Worm (Caenorhabditis elegans) whole organism, mixed stage, embryonic: Measurements from ENCODE around the gene clec-151.

Experiments
- M03D4.4 ChIP-seq: sonication (generic microtip); optimal IDR thresholded peaks from 2 replicates; lab custom pipeline; 2017; ENCODE audit warnings: mild to moderate bottlenecking, missing genetic modification characterization, missing compliant biosample characterization
- bed-3 ChIP-seq: fragments of 200-800 bp; sonication (Bioruptor generic); optimal IDR thresholded peaks from 3 replicates; lab custom pipeline; 2018; ENCODE audit warnings: mild to moderate bottlenecking, missing genetic modification characterization, moderate library complexity, missing compliant biosample characterization
- blmp-1 ChIP-seq: fragments of 150-350 bp; optimal IDR thresholded peaks from 2 replicates; lab custom pipeline; 2014; ENCODE audit warnings: missing biosample characterization, missing genetic modification characterization
- ceh-39 ChIP-seq: fragments of 150-350 bp; optimal IDR thresholded peaks from 2 replicates; lab custom pipeline; 2014; ENCODE audit warnings: missing biosample characterization, missing genetic modification characterization
- ceh-43 ChIP-seq: fragments of 200-800 bp; sonication (Bioruptor generic); optimal IDR thresholded peaks from 2 replicates; lab custom pipeline; 2018; ENCODE audit warnings: mild to moderate bottlenecking, missing genetic modification characterization, moderate library complexity, missing compliant biosample characterization
- cnd-1 ChIP-seq: fragments of 200-800 bp; sonication (Bioruptor generic); optimal IDR thresholded peaks from 2 replicates; lab custom pipeline; 2018; ENCODE audit warnings: mild to moderate bottlenecking, missing genetic modification characterization, missing compliant biosample characterization
- elt-1 ChIP-seq: sonication (generic microtip); optimal IDR thresholded peaks from 2 replicates; lab custom pipeline; 2017; ENCODE audit warnings: missing genetic modification characterization, mild to moderate bottlenecking, missing compliant biosample characterization, antibody characterized with exemption, moderate library complexity, borderline replicate concordance; ENCODE audit not compliant: insufficient read depth
- elt-3 ChIP-seq: fragments of 150-350 bp; optimal IDR thresholded peaks from 2 replicates; lab custom pipeline; 2014; ENCODE audit warnings: missing biosample characterization, missing genetic modification characterization
- flh-1 ChIP-seq: fragments of 200-800 bp; sonication (Bioruptor generic); optimal IDR thresholded peaks from 2 replicates; lab custom pipeline; 2018; ENCODE audit warnings: mild to moderate bottlenecking, missing genetic modification characterization, moderate library complexity, missing compliant biosample characterization
- ham-2 ChIP-seq: fragments of 200-800 bp; sonication (Bioruptor generic); optimal IDR thresholded peaks from 2 replicates; lab custom pipeline; 2018; ENCODE audit warnings: mild to moderate bottlenecking, missing genetic modification characterization, missing compliant biosample characterization
- lin-32 ChIP-seq: fragments of 200-800 bp; sonication (Bioruptor generic); optimal IDR thresholded peaks from 2 replicates; lab custom pipeline; 2018; ENCODE audit warnings: mild to moderate bottlenecking, missing genetic modification characterization, missing compliant biosample characterization
- lsy-2 ChIP-seq: fragments of 150-350 bp; optimal IDR thresholded peaks from 2 replicates; lab custom pipeline; 2014; ENCODE audit warnings: missing biosample characterization, missing genetic modification characterization
- mab-5 ChIP-seq: fragments of 150-350 bp; optimal IDR thresholded peaks from 2 replicates; lab custom pipeline; 2014; ENCODE audit warnings: missing biosample characterization, missing genetic modification characterization
- mep-1 ChIP-seq: fragments of 150-350 bp; optimal IDR thresholded peaks from 2 replicates; lab custom pipeline; 2017; ENCODE audit warnings: missing biosample characterization, missing genetic modification reagents, missing genetic modification characterization, inconsistent platforms
- mls-2 ChIP-seq: sonication (generic microtip); optimal IDR thresholded peaks from 2 replicates; lab custom pipeline; 2016; ENCODE audit warnings: mild to moderate bottlenecking, missing genetic modification characterization, moderate library complexity, missing compliant biosample characterization
- nhr-12 ChIP-seq: fragments of 150-350 bp; optimal IDR thresholded peaks from 2 replicates; lab custom pipeline; 2014; ENCODE audit warnings: missing biosample characterization, missing genetic modification characterization
- nhr-28 ChIP-seq: fragments of 150-350 bp; optimal IDR thresholded peaks from 2 replicates; lab custom pipeline; 2014; ENCODE audit warnings: missing biosample characterization, missing genetic modification characterization
- nhr-76 ChIP-seq: sonication (generic microtip); optimal IDR thresholded peaks from 2 replicates; lab custom pipeline; 2017; ENCODE audit warnings: missing biosample characterization, missing genetic modification characterization
- pha-4 ChIP-seq: fragments of 150-350 bp; optimal IDR thresholded peaks from 2 replicates; lab custom pipeline; 2018; ENCODE audit warnings: missing biosample characterization, missing genetic modification reagents, missing genetic modification characterization
- snpc-4 ChIP-seq: fragments of 150-350 bp; optimal IDR thresholded peaks from 2 replicates; lab custom pipeline; 2014; ENCODE audit warnings: missing biosample characterization, missing genetic modification characterization
- sptf-1 ChIP-seq: sonication (generic microtip); optimal IDR thresholded peaks from 2 replicates; lab custom pipeline; 2017; ENCODE audit warnings: mild to moderate bottlenecking, missing genetic modification characterization, moderate library complexity, missing compliant biosample characterization
- unc-120 ChIP-seq: sonication (generic microtip); optimal IDR thresholded peaks from 2 replicates; lab custom pipeline; 2017; ENCODE audit warnings: missing genetic modification characterization, missing compliant biosample characterization; ENCODE audit not compliant: poor library complexity, severe bottlenecking
- unc-39 ChIP-seq: fragments of 150-350 bp; optimal IDR thresholded peaks from 2 replicates; lab custom pipeline; 2014; ENCODE audit warnings: missing biosample characterization, missing genetic modification characterization
- zip-8 ChIP-seq: fragments of 150-350 bp; optimal IDR thresholded peaks from 2 replicates; lab custom pipeline; 2014; ENCODE audit warnings: missing biosample characterization, missing genetic modification characterization
- ztf-11 ChIP-seq: fragments of 150-350 bp; optimal IDR thresholded peaks from 2 replicates; lab custom pipeline; 2014; ENCODE audit warnings: missing biosample characterization, missing genetic modification characterization

clec-151 gene

ce11 chrIII:4668073-4668472 is 39.8 kb downstream of the clec-151 start:
- TF ChIP-seq flh-1 (GFP tag; lab: Kevin White, UChicago), result no peak
- no peak for TF ChIP-seq nhr-28 (tag; lab: Kevin White, UChicago)
- no peak for TF ChIP-seq lin-32
- TF ChIP-seq ham-2 (GFP tag; lab: Kevin White, UChicago), result no peak
- TF ChIP-seq mab-5, result no peak
- TF ChIP-seq unc-39 (tag; lab: Kevin White, UChicago), result no peak
- no peak for TF ChIP-seq ceh-43
- TF ChIP-seq mep-1 (tag; lab: Kevin White, UChicago), result no peak
- TF ChIP-seq zip-8 (tag; lab: Kevin White, UChicago), result no peak
- no peak for TF ChIP-seq ztf-11 (tag; lab: Kevin White, UChicago)
- no peak for TF ChIP-seq ceh-39 (tag; lab: Kevin White, UChicago)
- no peak for TF ChIP-seq blmp-1 (tag; lab: Kevin White, UChicago)

ce11 chrIII:4671491-4671890 is 43.2 kb downstream of the clec-151 start, which contains the start of gene T23F11.11:
T23F11.11 (minus strand) TSS chrIII:4671591.
- no peak for TF ChIP-seq elt-3 (tag; lab: Kevin White, UChicago)

ce11 chrIII:4671949-4672348 is 43.7 kb downstream of the clec-151 start, which contains the start of gene srg-13:
srg-13 (plus strand) TSS chrIII:4672249.
- no peak for TF ChIP-seq snpc-4 (tag; lab: Kevin White, UChicago)
- no peak for TF ChIP-seq ceh-43
- no peak for TF ChIP-seq mep-1 (tag; lab: Kevin White, UChicago)
- no peak for TF ChIP-seq mls-2 (tag; lab: Kevin White, UChicago)
- TF ChIP-seq nhr-12 (tag; lab: Kevin White, UChicago), result no peak
- TF ChIP-seq cnd-1 (tag; lab: Kevin White, UChicago), result no peak
- no peak for TF ChIP-seq elt-1 (tag; lab: Kevin White, UChicago)
- TF ChIP-seq, all 35 proteins: peak for 0

- TF ChIP-seq unc-39 (tag; lab: Kevin White, UChicago) (no peak), nhr-28 (tag; lab: Kevin White, UChicago) (no peak), zip-8 (tag; lab: Kevin White, UChicago) (no peak), bed-3 (GFP tag; lab: Kevin White, UChicago) (no peak), elt-1 (tag; lab: Kevin White, UChicago) (no peak), unc-120 (tag; lab: Kevin White, UChicago) (no peak), flh-1 (GFP tag; lab: Kevin White, UChicago) (no peak), nhr-76 (tag; lab: Kevin White, UChicago) (no peak), snpc-4 (tag; lab: Kevin White, UChicago) (no peak), ham-2 (GFP tag; lab: Kevin White, UChicago) (no peak), lsy-2 (tag; lab: Kevin White, UChicago) (no peak), sptf-1 (tag; lab: Kevin White, UChicago) (no peak)
Measured at ce11 chrIII:4677466-4677865, 49.2 kb downstream of the clec-151 start, which contains the start of gene srg-10. srg-10 (plus strand) TSS chrIII:4677766.

ce11 chrIII:4679963-4680484 is 51.8 kb downstream of the clec-151 start, which contains the start of gene srg-11:
srg-11 (plus strand) TSS chrIII:4680013.
- TF ChIP-seq lsy-2 (tag; lab: Kevin White, UChicago) (no peak), bed-3 (GFP tag; lab: Kevin White, UChicago) (no peak), M03D4.4 (tag; lab: Kevin White, UChicago) (no peak), nhr-12 (tag; lab: Kevin White, UChicago) (no peak), ham-2 (GFP tag; lab: Kevin White, UChicago) (no peak), pha-4 (tag; lab: Kevin White, UChicago) (no peak)
